Fruit fly (Drosophila melanogaster) whole organism, larva: Measurements from ENCODE around the gene CG17380.
A peak's percentile ranks its signal among the peaks of the same experiment; 100 is the strongest.

Experiments used
- noc ChIP-seq: fragments of 200-800 bp; sonication (Bioruptor generic); optimal IDR thresholded peaks from 3 replicates; lab custom pipeline; 2019; ENCODE audit warnings: missing biosample characterization, mild to moderate bottlenecking, missing genetic modification characterization, moderate library complexity

Gene CG17380

DNA sequence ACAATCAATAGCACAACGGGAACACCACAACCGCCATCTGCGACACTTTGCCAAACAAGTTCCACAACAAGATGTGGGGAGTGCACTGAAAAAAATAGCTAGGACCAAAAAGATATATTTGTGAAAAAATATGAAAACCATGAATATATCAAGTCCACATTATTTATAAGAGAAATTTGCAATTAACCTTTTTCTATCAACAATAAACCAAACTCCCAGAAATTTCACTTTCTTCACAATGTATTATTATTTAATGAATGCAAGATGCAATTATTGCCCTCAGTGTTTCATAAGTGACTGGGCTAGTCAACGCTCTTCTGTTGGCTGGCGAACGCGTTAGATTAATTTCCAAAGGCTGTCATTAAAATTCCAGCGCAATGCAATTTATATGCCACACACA is 7.8 kb downstream of the CG17380 start:
- no peak for TF ChIP-seq noc (tag; lab: Kevin White, UChicago)

dm6 chr3R:23393507-23393906 is 10.0 kb downstream of the CG17380 start:
- TF ChIP-seq noc (tag; lab: Kevin White, UChicago) = no peak

DNA sequence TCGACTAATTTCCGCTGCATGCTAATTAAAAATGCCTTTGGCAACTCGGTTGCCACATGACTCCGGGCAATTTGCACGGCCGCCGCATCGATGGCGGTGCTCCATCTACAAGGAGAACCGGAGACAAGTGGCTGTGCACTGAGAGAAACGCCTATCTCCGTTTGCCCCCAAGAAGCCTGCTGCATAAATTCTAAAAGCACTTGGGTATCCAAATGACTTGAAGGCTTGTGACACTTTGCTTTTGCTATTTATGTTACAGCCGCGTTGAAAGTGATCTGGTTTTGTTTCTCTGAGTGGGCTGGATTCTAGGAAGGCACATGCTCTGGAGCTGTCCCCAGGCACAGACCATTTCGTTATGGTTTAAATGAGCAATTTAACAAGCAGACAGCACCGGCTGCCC is 11.3 kb downstream of the CG17380 start:
- no peak for TF ChIP-seq noc (tag; lab: Kevin White, UChicago)

dm6 chr3R:23390769-23391309 is 12.7 kb downstream of the CG17380 start:
- no peak for TF ChIP-seq noc (tag; lab: Kevin White, UChicago)

DNA sequence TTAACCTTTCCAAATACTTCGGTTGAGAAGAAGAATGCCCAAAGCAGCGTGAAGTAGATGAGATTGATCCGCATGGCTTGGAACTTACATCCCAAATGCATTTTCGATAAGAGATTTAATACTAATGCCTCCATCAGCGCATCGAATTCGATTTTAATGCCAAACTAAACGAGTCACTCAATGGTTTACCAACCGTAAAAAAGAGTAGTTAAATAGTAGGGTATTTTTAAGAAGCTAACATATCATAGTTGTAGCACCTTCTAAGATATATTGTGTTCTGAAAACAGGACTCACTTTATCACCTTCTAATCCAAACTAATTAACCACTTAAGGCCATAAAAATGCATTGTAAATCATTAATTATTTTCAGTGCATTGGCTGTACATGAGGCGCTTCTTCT is 14.7 kb downstream of the CG17380 start, which contains the start of gene CG31515:
TSS of gene CG31515 (minus strand) at position 101 of the 400 bp plus-strand sequence.
- TF ChIP-seq noc (tag; lab: Kevin White, UChicago) = no peak

DNA sequence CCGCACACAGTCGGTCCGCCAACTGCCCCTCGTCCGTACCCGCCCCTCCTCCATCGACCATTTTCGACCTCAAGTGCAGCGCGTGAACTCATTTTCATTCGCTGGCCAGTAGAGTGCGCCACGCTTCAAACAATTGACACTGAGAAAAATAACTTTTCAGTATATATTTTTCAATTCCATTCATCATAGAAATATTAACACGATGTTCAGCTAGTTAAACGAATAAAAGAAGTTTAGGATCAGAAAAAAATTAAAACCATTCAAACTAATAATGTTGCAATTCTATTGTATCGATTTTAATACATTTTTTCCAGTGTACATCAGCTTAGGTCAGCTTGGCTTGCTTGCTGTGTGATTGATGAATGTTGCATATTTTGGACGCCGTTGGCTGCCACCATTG is 16.6 kb downstream of the CG17380 start:
- TF ChIP-seq noc (tag; lab: Kevin White, UChicago) = no peak

DNA sequence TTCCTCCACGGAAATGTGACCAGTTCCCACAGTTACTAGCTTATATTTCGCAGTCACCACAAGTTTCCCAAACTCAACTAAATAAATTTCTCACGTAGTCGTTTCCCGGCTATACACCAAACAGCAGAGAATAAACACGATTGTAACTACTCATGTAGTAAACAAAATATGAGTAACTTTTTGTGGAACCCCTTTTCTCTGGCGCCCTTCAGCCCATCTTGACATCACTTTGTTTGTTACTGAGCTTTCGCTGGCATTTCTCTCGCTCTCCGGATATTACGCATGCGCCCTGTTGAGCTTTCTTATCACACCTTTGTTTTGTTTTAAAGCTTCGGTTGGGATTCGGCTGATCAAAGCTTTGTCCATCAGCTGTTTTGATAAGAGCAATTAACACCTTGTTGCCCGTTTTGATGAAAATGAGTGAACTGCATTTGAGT is 17.5 kb downstream of the CG17380 start:
- no peak for TF ChIP-seq noc (tag; lab: Kevin White, UChicago)

DNA sequence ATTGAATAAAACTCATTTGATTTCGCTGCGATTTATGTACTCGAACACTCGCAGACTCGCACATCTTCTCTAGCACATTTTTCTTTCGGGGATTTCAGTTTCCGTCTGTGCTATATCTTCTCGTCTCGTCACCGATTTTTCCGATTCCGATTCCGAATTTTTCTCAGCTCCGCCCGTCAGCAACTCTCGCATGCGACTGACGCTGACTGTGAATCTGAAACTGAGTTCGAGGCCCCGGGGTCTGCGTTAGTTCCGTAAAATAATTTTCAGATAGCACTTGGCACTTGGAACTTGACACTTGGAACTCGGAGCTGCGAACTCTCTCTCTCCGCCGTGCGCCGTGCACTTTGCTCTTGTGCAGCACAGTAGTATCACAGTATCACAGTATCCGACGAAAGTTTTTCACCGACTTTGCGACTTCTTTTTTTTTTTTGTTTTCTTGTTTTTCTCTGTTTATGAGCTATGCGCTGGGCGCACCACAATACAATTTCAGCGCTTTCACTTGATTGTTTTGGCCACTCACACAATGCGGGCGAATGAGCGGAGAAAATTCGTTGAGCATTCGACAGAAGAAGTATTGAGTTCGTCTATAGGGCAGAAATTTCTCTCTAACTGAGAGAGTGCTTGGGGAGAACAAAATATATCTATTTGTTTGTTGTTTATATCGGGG is 18.8 kb downstream of the CG17380 start, which contains the start of gene CG4393:
TSS of gene CG4393 (minus strand) at position 187 of the 670 bp plus-strand sequence.
- no peak for TF ChIP-seq noc (tag; lab: Kevin White, UChicago)

DNA sequence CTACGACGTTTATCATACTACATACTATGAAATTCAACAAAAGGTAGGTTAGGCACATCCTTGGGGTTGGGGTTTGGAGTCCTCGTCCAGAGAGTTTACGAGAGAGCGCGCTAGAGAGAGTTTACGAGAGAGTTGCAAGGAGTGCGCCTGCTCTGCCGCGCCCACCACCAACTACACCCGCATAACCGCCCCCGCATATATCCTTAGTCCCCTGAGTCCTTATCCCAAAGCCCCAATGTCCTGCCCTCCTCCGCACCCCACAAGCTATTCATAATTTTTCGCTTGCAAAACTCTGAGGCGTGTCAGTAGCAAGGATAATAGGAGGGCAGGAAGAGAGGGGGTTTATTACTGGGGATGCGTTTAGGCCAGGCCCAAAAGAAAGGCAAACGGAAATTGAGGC is 19.8 kb downstream of the CG17380 start:
- TF ChIP-seq noc (tag; lab: Kevin White, UChicago) = no peak

dm6 chr3R:23377288-23377687 is 26.2 kb downstream of the CG17380 start:
- TF ChIP-seq noc (tag; lab: Kevin White, UChicago) = no peak

- peak; percentile 48 for TF ChIP-seq noc (tag; lab: Kevin White, UChicago)
Measured at dm6 chr3R:23374290-23374689, 29.2 kb downstream of the CG17380 start.

DNA sequence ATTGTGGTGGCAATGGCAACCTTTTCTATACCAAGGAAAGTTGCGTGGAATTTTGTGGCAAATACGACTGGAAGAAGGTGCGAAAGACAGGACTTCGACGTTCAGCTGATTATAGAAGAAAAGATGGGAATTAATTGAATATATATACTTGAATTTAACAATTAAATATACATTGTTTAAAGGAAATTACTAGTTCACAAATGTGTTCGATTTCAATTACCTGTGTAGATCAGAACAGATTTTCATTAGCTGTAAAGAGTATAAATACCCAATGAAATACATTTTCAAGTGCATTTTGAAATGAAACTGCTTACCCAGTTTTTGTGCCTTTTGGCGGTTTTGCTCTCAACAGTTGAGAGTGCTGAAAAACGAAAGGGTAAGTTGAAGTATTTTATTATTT is 30.1 kb downstream of the CG17380 start, which contains the start of gene CG42828:
TSS of gene CG42828 (plus strand) at position 301 of the 400 bp plus-strand sequence.
- no peak for TF ChIP-seq noc (tag; lab: Kevin White, UChicago)

dm6 chr3R:23372624-23373023 is 30.9 kb downstream of the CG17380 start, which contains the start of gene CG42827:
Gene CG42827 (plus strand): TSS chr3R:23372924.
- no peak for TF ChIP-seq noc (tag; lab: Kevin White, UChicago)

DNA sequence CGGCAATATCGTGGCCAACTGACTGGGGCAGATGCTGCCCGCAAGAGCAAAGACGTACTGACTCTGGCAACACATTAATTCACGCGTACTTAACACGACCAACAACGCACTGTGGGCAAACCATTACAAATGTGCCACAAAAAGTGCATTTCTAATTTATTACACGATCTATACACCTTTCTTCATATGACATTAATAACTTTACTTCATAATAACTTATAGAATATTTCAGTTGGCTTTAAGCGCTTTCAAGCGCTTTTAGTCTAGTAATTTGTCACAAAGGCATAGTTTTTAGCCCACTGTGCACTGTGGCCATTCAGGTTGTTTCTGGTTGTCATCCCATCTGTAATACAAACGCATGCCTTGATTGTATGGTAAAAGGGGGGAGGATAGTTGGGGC is 35.3 kb downstream of the CG17380 start:
- no peak for TF ChIP-seq noc (tag; lab: Kevin White, UChicago)

DNA sequence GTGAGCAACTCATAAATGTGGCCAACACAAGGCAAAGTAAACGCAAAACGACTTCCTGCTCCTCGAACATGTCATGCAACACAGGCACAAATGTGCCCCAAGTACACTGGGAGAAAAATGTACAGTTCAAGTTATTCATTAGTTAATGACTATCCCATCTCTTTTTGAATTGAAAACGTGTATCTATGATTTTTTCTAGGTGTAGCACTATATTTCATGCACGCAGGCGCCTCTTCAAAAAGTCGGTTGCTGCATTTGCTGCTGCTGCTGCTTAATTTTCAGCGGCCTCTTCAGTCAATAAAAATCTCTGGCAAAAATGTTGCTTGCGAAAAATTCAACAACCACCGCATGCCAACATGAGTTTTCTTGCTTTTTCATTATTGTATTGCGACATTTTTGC is 36.0 kb downstream of the CG17380 start:
- TF ChIP-seq noc (tag; lab: Kevin White, UChicago) = no peak

dm6 chr3R:23365028-23365427 is 38.5 kb downstream of the CG17380 start:
- no peak for TF ChIP-seq noc (tag; lab: Kevin White, UChicago)
